Worm (Caenorhabditis elegans) whole organism, mixed stage, embryonic: Measurements from ENCODE around the gene T03F6.4.
A peak's percentile ranks its signal among the peaks of the same experiment; 100 is the strongest.

Experiments
- M03D4.4 ChIP-seq: sonication (generic microtip); optimal IDR thresholded peaks from 2 replicates; lab custom pipeline; 2017; ENCODE audit warnings: mild to moderate bottlenecking, missing genetic modification characterization, missing compliant biosample characterization
- bed-3 ChIP-seq: fragments of 200-800 bp; sonication (Bioruptor generic); optimal IDR thresholded peaks from 3 replicates; lab custom pipeline; 2018; ENCODE audit warnings: mild to moderate bottlenecking, missing genetic modification characterization, moderate library complexity, missing compliant biosample characterization
- ceh-39 ChIP-seq: fragments of 150-350 bp; optimal IDR thresholded peaks from 2 replicates; lab custom pipeline; 2014; ENCODE audit warnings: missing biosample characterization, missing genetic modification characterization
- ceh-43 ChIP-seq: fragments of 200-800 bp; sonication (Bioruptor generic); optimal IDR thresholded peaks from 2 replicates; lab custom pipeline; 2018; ENCODE audit warnings: mild to moderate bottlenecking, missing genetic modification characterization, moderate library complexity, missing compliant biosample characterization
- ceh-83 ChIP-seq: fragments of 200-800 bp; sonication (Bioruptor generic); optimal IDR thresholded peaks from 2 replicates; lab custom pipeline; 2018; ENCODE audit warnings: mild to moderate bottlenecking, missing genetic modification characterization, missing compliant biosample characterization
- ces-1 ChIP-seq: fragments of 150-350 bp; optimal IDR thresholded peaks from 2 replicates; lab custom pipeline; 2014; ENCODE audit warnings: missing biosample characterization, missing genetic modification reagents, missing genetic modification characterization
- cnd-1 ChIP-seq: fragments of 200-800 bp; sonication (Bioruptor generic); optimal IDR thresholded peaks from 2 replicates; lab custom pipeline; 2018; ENCODE audit warnings: mild to moderate bottlenecking, missing genetic modification characterization, missing compliant biosample characterization
- drap-1 ChIP-seq: fragments of 200-800 bp; sonication (Bioruptor generic); optimal IDR thresholded peaks from 3 replicates; lab custom pipeline; 2018; ENCODE audit warnings: mild to moderate bottlenecking, missing genetic modification characterization, missing compliant biosample characterization
- elt-1 ChIP-seq: sonication (generic microtip); optimal IDR thresholded peaks from 2 replicates; lab custom pipeline; 2017; ENCODE audit warnings: missing genetic modification characterization, mild to moderate bottlenecking, missing compliant biosample characterization, antibody characterized with exemption, moderate library complexity, borderline replicate concordance; ENCODE audit not compliant: insufficient read depth
- elt-3 ChIP-seq: fragments of 150-350 bp; optimal IDR thresholded peaks from 2 replicates; lab custom pipeline; 2014; ENCODE audit warnings: missing biosample characterization, missing genetic modification characterization
- ham-2 ChIP-seq: fragments of 200-800 bp; sonication (Bioruptor generic); optimal IDR thresholded peaks from 2 replicates; lab custom pipeline; 2018; ENCODE audit warnings: mild to moderate bottlenecking, missing genetic modification characterization, missing compliant biosample characterization
- hlh-1 ChIP-seq: fragments of 150-350 bp; optimal IDR thresholded peaks from 2 replicates; lab custom pipeline; 2014; ENCODE audit warnings: missing biosample characterization, missing genetic modification reagents, missing genetic modification characterization
- lin-13 ChIP-seq: fragments of 150-350 bp; optimal IDR thresholded peaks from 2 replicates; lab custom pipeline; 2014; ENCODE audit warnings: missing biosample characterization, missing genetic modification characterization
- lin-32 ChIP-seq: fragments of 200-800 bp; sonication (Bioruptor generic); optimal IDR thresholded peaks from 2 replicates; lab custom pipeline; 2018; ENCODE audit warnings: mild to moderate bottlenecking, missing genetic modification characterization, missing compliant biosample characterization
- lsy-2 ChIP-seq: fragments of 150-350 bp; optimal IDR thresholded peaks from 2 replicates; lab custom pipeline; 2014; ENCODE audit warnings: missing biosample characterization, missing genetic modification characterization
- mab-5 ChIP-seq: fragments of 150-350 bp; optimal IDR thresholded peaks from 2 replicates; lab custom pipeline; 2014; ENCODE audit warnings: missing biosample characterization, missing genetic modification characterization
- mep-1 ChIP-seq: fragments of 150-350 bp; optimal IDR thresholded peaks from 2 replicates; lab custom pipeline; 2017; ENCODE audit warnings: missing biosample characterization, missing genetic modification reagents, missing genetic modification characterization, inconsistent platforms
- mls-2 ChIP-seq: sonication (generic microtip); optimal IDR thresholded peaks from 2 replicates; lab custom pipeline; 2016; ENCODE audit warnings: mild to moderate bottlenecking, missing genetic modification characterization, moderate library complexity, missing compliant biosample characterization
- nhr-12 ChIP-seq: fragments of 150-350 bp; optimal IDR thresholded peaks from 2 replicates; lab custom pipeline; 2014; ENCODE audit warnings: missing biosample characterization, missing genetic modification characterization
- nhr-237 ChIP-seq: fragments of 150-350 bp; optimal IDR thresholded peaks from 2 replicates; lab custom pipeline; 2014; ENCODE audit warnings: missing biosample characterization, missing genetic modification characterization
- nhr-28 ChIP-seq: fragments of 150-350 bp; optimal IDR thresholded peaks from 2 replicates; lab custom pipeline; 2014; ENCODE audit warnings: missing biosample characterization, missing genetic modification characterization
- nhr-76 ChIP-seq: sonication (generic microtip); optimal IDR thresholded peaks from 2 replicates; lab custom pipeline; 2017; ENCODE audit warnings: missing biosample characterization, missing genetic modification characterization
- pha-4 ChIP-seq: fragments of 150-350 bp; optimal IDR thresholded peaks from 2 replicates; lab custom pipeline; 2018; ENCODE audit warnings: missing biosample characterization, missing genetic modification reagents, missing genetic modification characterization
- snpc-4 ChIP-seq: fragments of 150-350 bp; optimal IDR thresholded peaks from 2 replicates; lab custom pipeline; 2014; ENCODE audit warnings: missing biosample characterization, missing genetic modification characterization
- sptf-1 ChIP-seq: sonication (generic microtip); optimal IDR thresholded peaks from 2 replicates; lab custom pipeline; 2017; ENCODE audit warnings: mild to moderate bottlenecking, missing genetic modification characterization, moderate library complexity, missing compliant biosample characterization
- tbx-8 ChIP-seq: fragments of 200-800 bp; sonication (Bioruptor generic); optimal IDR thresholded peaks from 2 replicates; lab custom pipeline; 2018; ENCODE audit warnings: mild to moderate bottlenecking, missing genetic modification characterization, moderate library complexity, missing compliant biosample characterization
- unc-120 ChIP-seq: sonication (generic microtip); optimal IDR thresholded peaks from 2 replicates; lab custom pipeline; 2017; ENCODE audit warnings: missing genetic modification characterization, missing compliant biosample characterization; ENCODE audit not compliant: poor library complexity, severe bottlenecking
- unc-39 ChIP-seq: fragments of 150-350 bp; optimal IDR thresholded peaks from 2 replicates; lab custom pipeline; 2014; ENCODE audit warnings: missing biosample characterization, missing genetic modification characterization
- zip-8 ChIP-seq: fragments of 150-350 bp; optimal IDR thresholded peaks from 2 replicates; lab custom pipeline; 2014; ENCODE audit warnings: missing biosample characterization, missing genetic modification characterization
- ztf-11 ChIP-seq: fragments of 150-350 bp; optimal IDR thresholded peaks from 2 replicates; lab custom pipeline; 2014; ENCODE audit warnings: missing biosample characterization, missing genetic modification characterization

The T03F6.4 gene

DNA sequence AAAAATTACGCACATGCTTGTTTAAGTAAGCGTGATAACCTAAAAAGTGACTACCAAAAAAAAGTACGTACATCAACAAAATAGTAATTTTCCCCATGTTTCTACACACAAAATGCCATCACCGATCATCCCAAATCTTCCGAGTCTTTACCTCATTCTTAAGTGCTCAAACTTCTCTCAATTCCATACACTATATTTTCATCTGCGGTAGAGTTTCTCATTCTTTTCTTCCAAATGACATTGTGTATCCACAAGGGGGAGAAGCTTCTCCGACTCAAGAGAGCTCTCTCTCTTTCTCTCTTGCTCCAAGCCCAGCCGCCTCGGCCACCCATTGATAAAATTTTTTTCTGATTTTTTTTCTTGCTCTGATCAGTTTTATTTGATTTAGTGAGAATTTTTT lies 23.5 kb downstream of the T03F6.4 start, which contains the start of gene myo-6:
TSS of gene myo-6 (plus strand) at position 301 of the 400 bp plus-strand sequence.
- TF ChIP-seq nhr-28 (no peak), tbx-8 (no peak), unc-120 (tag; lab: Kevin White, UChicago) (no peak)
- TF ChIP-seq, all 35 proteins: peak for 0

DNA sequence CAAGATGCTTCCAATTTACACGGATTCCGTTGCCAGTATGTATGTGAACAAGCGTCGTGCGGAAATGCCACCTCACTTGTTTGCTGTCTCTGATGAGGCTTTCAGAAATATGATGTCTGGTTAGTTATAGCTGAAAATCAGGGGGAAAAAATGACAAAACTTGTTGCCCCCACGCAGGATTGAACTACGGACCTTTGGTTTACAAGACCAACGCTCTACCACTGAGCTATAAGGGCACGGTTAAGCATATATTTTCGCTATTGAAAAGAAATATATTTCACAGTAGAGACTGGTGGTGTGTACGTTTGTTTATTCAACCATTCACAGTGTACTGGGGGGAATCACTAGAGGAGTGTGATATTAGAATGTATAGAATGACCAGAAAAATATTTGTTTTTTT lies 25.3 kb downstream of the T03F6.4 start:
- TF ChIP-seq ceh-43 (GFP tag; lab: Kevin White, UChicago), result no peak
- no peak for TF ChIP-seq cnd-1 (tag; lab: Kevin White, UChicago)
- TF ChIP-seq tbx-8, result no peak
- TF ChIP-seq ceh-83 (GFP tag; lab: Kevin White, UChicago), result no peak
- no peak for TF ChIP-seq mls-2 (tag; lab: Kevin White, UChicago)
- no peak for TF ChIP-seq ham-2 (GFP tag; lab: Kevin White, UChicago)
- TF ChIP-seq unc-39 (tag; lab: Kevin White, UChicago), result no peak
- TF ChIP-seq mep-1 (tag; lab: Kevin White, UChicago), result no peak
- TF ChIP-seq bed-3, result no peak
- TF ChIP-seq, all 35 proteins: peak for 0

DNA sequence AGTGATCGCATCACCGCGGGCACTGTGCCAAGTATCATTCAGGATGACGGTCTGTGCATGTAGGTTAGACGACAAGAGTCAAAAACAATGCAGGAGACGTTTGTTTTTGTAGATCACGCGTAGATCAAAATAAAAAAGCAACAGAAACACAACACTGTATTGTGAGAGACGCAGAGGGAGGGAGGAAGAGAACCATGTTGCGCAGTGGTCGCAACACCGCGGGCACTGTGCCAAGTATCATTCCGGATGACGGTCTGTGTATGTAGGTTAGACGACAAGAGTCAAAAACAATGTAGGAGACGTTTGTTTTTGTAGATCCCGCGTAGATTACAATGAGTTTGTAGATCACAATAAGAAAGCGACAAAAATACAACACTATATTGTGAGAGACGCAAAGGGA lies 33.0 kb downstream of the T03F6.4 start:
- TF ChIP-seq pha-4 (tag; lab: Kevin White, UChicago) (no peak), lin-13 (tag; lab: Kevin White, UChicago) (no peak), unc-39 (tag; lab: Kevin White, UChicago) (no peak), snpc-4 (tag; lab: Kevin White, UChicago) (no peak), bed-3 (no peak), hlh-1 (tag; lab: Kevin White, UChicago) (no peak), sptf-1 (tag; lab: Kevin White, UChicago) (no peak), lsy-2 (no peak), tbx-8 (no peak), nhr-12 (no peak), nhr-76 (no peak), ceh-39 (tag; lab: Kevin White, UChicago) (no peak), ztf-11 (no peak), nhr-28 (no peak), elt-1 (tag; lab: Kevin White, UChicago) (no peak), ces-1 (GFP tag; lab: Kevin White, UChicago) (no peak), lin-32 (no peak), ceh-43 (GFP tag; lab: Kevin White, UChicago) (no peak)
- TF ChIP-seq, all 35 proteins: peak for 0

DNA sequence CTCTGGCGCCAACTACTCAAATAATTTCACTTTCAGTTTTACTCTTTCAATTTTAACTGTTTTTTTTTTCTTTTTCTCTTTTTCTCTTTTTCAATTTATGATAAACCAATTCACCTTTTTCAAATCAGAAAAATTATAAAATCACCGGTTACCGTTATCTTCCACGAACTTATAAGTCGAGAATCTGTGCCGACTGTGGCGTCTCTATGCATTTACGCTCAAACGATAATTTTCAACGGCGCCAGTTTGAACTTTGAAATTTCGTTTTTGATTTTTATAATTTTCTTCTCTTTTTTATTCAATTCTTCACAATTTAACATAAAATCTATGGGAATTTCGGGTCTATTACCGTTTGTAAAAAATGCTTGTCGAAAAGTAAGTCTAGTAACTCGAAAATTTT lies 37.5 kb downstream of the T03F6.4 start, which contains the start of gene exo-1:
TSS of gene exo-1 (plus strand) at position 101 of the 400 bp plus-strand sequence.
- TF ChIP-seq ham-2 (GFP tag; lab: Kevin White, UChicago) (no peak), mep-1 (tag; lab: Kevin White, UChicago) (peak; percentile 35), lsy-2 (peak; percentile 42), nhr-237 (tag; lab: Kevin White, UChicago) (peak; percentile 46)

DNA sequence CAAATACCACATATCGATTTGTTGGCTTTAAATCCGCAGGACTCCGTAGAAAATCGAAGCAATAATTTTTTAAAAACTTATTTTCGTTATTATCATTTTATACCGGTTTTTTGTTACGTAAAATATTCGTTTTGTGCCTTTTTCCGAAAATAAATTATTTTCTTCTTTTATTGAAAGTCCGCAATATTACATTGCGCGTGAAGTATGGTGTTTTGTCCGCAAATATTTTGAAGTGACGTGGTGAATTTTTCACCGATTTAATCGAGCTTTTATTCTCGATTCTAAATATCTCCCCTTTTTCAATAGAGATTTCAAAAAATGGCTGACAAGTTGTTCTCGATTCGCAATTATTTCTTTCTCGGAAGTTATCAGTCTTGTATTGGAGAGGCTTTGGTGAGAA lies 40.1 kb downstream of the T03F6.4 start, which contains the start of gene cope-1:
TSS of gene cope-1 (plus strand) at position 229 of the 400 bp plus-strand sequence.
- TF ChIP-seq ces-1 (GFP tag; lab: Kevin White, UChicago) (peak; percentile 37), lin-13 (tag; lab: Kevin White, UChicago) (no peak), nhr-237 (tag; lab: Kevin White, UChicago) (no peak), lsy-2 (peak; percentile 39), mab-5 (tag; lab: Kevin White, UChicago) (no peak), zip-8 (tag; lab: Kevin White, UChicago) (no peak), pha-4 (tag; lab: Kevin White, UChicago) (no peak), mep-1 (tag; lab: Kevin White, UChicago) (peak; percentile 4)
- TF ChIP-seq, all 35 proteins: peak for 3

DNA sequence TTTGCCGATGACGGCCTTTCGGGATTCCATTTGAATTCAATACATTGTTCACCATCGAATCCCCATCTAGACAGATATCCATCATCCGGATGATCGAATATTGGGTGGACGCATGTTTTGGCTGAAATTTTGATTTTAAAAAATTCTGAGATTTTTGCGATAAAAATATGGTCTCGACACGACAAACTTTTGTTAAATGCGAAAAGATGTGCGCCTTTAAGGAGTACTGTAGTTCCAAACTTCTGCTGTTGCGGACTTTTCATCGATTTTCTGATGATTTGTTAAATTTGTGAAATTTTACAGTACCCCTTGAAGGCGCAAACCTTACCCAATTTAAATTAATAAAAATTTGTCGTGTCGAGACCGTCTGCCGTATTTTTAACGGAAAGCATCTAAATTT lies 41.9 kb downstream of the T03F6.4 start:
- TF ChIP-seq unc-39 (tag; lab: Kevin White, UChicago) (no peak), tbx-8 (no peak), lsy-2 (no peak)

DNA sequence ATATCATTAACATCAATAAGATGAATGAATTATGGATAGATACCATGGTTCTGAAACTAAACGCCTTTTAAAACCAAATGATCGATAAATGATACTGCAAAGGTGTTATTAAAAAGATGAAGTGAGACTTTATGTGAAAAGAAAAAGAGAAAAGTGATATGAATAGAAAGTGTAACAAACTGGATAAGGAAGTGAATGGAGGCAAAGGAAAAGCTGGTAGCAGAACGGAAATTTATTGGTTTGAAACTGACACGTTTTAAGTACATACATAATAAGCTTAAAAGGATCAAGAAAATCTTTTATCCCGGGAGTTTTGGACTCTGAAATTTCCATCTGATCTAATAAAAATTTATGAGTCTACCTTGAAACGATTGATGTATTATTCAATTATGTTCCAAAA lies 43.7 kb downstream of the T03F6.4 start, which contains the start of gene bli-5:
TSS of gene bli-5 (minus strand) at position 101 of the 400 bp plus-strand sequence.
- TF ChIP-seq bed-3, result no peak
- no peak for TF ChIP-seq zip-8 (tag; lab: Kevin White, UChicago)
- TF ChIP-seq pha-4 (tag; lab: Kevin White, UChicago), result no peak
- TF ChIP-seq ceh-39 (tag; lab: Kevin White, UChicago), result no peak
- no peak for TF ChIP-seq drap-1 (GFP tag; lab: Kevin White, UChicago)
- TF ChIP-seq ceh-43 (GFP tag; lab: Kevin White, UChicago), result no peak
- no peak for TF ChIP-seq ceh-83 (GFP tag; lab: Kevin White, UChicago)
- no peak for TF ChIP-seq lsy-2
- TF ChIP-seq elt-3 (tag; lab: Kevin White, UChicago), result no peak
- no peak for TF ChIP-seq mep-1 (tag; lab: Kevin White, UChicago)
- TF ChIP-seq M03D4.4 (tag; lab: Kevin White, UChicago), result no peak
- TF ChIP-seq nhr-237 (tag; lab: Kevin White, UChicago), result no peak
- TF ChIP-seq mls-2 (tag; lab: Kevin White, UChicago), result no peak
- no peak for TF ChIP-seq ces-1 (GFP tag; lab: Kevin White, UChicago)
- no peak for TF ChIP-seq hlh-1 (tag; lab: Kevin White, UChicago)
- TF ChIP-seq unc-39 (tag; lab: Kevin White, UChicago), result no peak
- TF ChIP-seq nhr-12, result no peak
- TF ChIP-seq ztf-11, result no peak
